Fruit fly (Drosophila melanogaster) whole organism, prepupa: ENCODE data around the gene CG16854.
A peak's percentile ranks its signal among the peaks of the same experiment; 100 is the strongest.

ENCODE experiments used
- Blimp-1 ChIP-seq: fragments of 200-800 bp; sonication (Bioruptor generic); optimal IDR thresholded peaks from 3 replicates; lab custom pipeline; 2017; ENCODE audit warnings: missing biosample characterization, missing genetic modification characterization, mild to moderate bottlenecking, moderate library complexity, missing genetic modification reagents
- CG10631 ChIP-seq: fragments of 200-800 bp; sonication (Bioruptor generic); optimal IDR thresholded peaks from 2 replicates; lab custom pipeline; 2016; ENCODE audit warnings: missing biosample characterization, missing genetic modification characterization
- CG10669 ChIP-seq: fragments of 200-800 bp; sonication (Bioruptor generic); optimal IDR thresholded peaks from 3 replicates; lab custom pipeline; 2018; ENCODE audit warnings: missing biosample characterization, mild to moderate bottlenecking, missing genetic modification characterization, moderate library complexity
- CG11762 ChIP-seq: fragments of 200-800 bp; sonication (Bioruptor generic); optimal IDR thresholded peaks from 3 replicates; lab custom pipeline; 2016; ENCODE audit warnings: missing biosample characterization, missing genetic modification characterization; ENCODE audit not compliant: insufficient read depth
- CG11902 ChIP-seq: fragments of 200-800 bp; sonication (Bioruptor generic); optimal IDR thresholded peaks from 3 replicates; lab custom pipeline; 2016; ENCODE audit warnings: missing biosample characterization, missing genetic modification characterization
- CG15336 ChIP-seq: fragments of 200-800 bp; sonication (Bioruptor generic); IDR thresholded peaks from 2 replicates; pipeline ENCODE4 v1.3.6; 2022; ENCODE audit warnings: missing biosample characterization, missing genetic modification characterization
- CG16779 ChIP-seq: fragments of 200-800 bp; sonication (Bioruptor generic); optimal IDR thresholded peaks from 3 replicates; lab custom pipeline; 2017; ENCODE audit warnings: missing biosample characterization, mild to moderate bottlenecking, missing genetic modification characterization
- CG3032 ChIP-seq: fragments of 200-800 bp; optimal IDR thresholded peaks from 2 replicates; lab custom pipeline; 2019; ENCODE audit warnings: missing biosample characterization, mild to moderate bottlenecking, missing genetic modification characterization, moderate library complexity
- CG34406 ChIP-seq: fragments of 200-800 bp; sonication (Bioruptor generic); optimal IDR thresholded peaks from 3 replicates; lab custom pipeline; 2016; ENCODE audit warnings: missing biosample characterization, missing genetic modification characterization
- CG3919 ChIP-seq: fragments of 200-800 bp; sonication (Bioruptor generic); optimal IDR thresholded peaks from 3 replicates; lab custom pipeline; 2016; ENCODE audit warnings: missing biosample characterization, missing genetic modification characterization
- CG4318 ChIP-seq: fragments of 200-800 bp; sonication (Bioruptor generic); optimal IDR thresholded peaks from 3 replicates; lab custom pipeline; 2017; ENCODE audit warnings: missing biosample characterization, mild to moderate bottlenecking, missing genetic modification characterization
- CG6276 ChIP-seq: fragments of 200-800 bp; sonication (Bioruptor generic); optimal IDR thresholded peaks from 2 replicates; lab custom pipeline; 2017; ENCODE audit warnings: missing biosample characterization, mild to moderate bottlenecking, missing genetic modification characterization
- CG6808 ChIP-seq: fragments of 200-800 bp; sonication (Bioruptor generic); optimal IDR thresholded peaks from 3 replicates; lab custom pipeline; 2017; ENCODE audit warnings: missing biosample characterization, missing genetic modification characterization, mild to moderate bottlenecking, moderate library complexity, missing genetic modification reagents
- CG6854 ChIP-seq: fragments of 200-800 bp; sonication (Bioruptor generic); optimal IDR thresholded peaks from 2 replicates; lab custom pipeline; 2017; ENCODE audit warnings: missing biosample characterization, mild to moderate bottlenecking, missing genetic modification characterization
- CG8119 ChIP-seq: fragments of 200-800 bp; sonication (Bioruptor generic); IDR thresholded peaks from 3 replicates; pipeline ENCODE4 v1.3.6; 2022; ENCODE audit warnings: missing biosample characterization, missing genetic modification characterization
- CG8319 ChIP-seq: fragments of 200-800 bp; sonication (Bioruptor generic); optimal IDR thresholded peaks from 3 replicates; lab custom pipeline; 2016; ENCODE audit warnings: missing biosample characterization, missing genetic modification characterization
- Eip75B ChIP-seq: fragments of 200-800 bp; sonication (Bioruptor generic); optimal IDR thresholded peaks from 3 replicates; lab custom pipeline; 2016; ENCODE audit warnings: missing biosample characterization, missing genetic modification characterization
- Eip93F ChIP-seq: fragments of 200-800 bp; sonication (Bioruptor generic); optimal IDR thresholded peaks from 2 replicates; lab custom pipeline; 2016; ENCODE audit warnings: missing biosample characterization, mild to moderate bottlenecking, missing genetic modification characterization
- Ets21C ChIP-seq: fragments of 200-800 bp; sonication (Bioruptor generic); optimal IDR thresholded peaks from 3 replicates; lab custom pipeline; 2016; ENCODE audit warnings: missing biosample characterization, missing genetic modification characterization
- Ets96B ChIP-seq: fragments of 200-800 bp; optimal IDR thresholded peaks from 2 replicates; lab custom pipeline; 2019; ENCODE audit warnings: missing biosample characterization, mild to moderate bottlenecking, missing genetic modification characterization, moderate library complexity
- Hr4 ChIP-seq: fragments of 200-800 bp; sonication (Bioruptor generic); optimal IDR thresholded peaks from 3 replicates; lab custom pipeline; 2016; ENCODE audit warnings: missing biosample characterization, missing genetic modification characterization
- Lpt ChIP-seq: fragments of 200-800 bp; sonication (Bioruptor generic); optimal IDR thresholded peaks from 3 replicates; lab custom pipeline; 2016; ENCODE audit warnings: missing biosample characterization, missing genetic modification characterization
- Met ChIP-seq: fragments of 200-800 bp; sonication (Bioruptor generic); optimal IDR thresholded peaks from 3 replicates; lab custom pipeline; 2016; ENCODE audit warnings: missing biosample characterization, missing genetic modification characterization
- Sox102F ChIP-seq: fragments of 200-800 bp; sonication (Bioruptor generic); optimal IDR thresholded peaks from 2 replicates; lab custom pipeline; 2016; ENCODE audit warnings: missing biosample characterization, mild to moderate bottlenecking, missing genetic modification characterization
- Sox15 ChIP-seq: fragments of 200-800 bp; sonication (Bioruptor generic); optimal IDR thresholded peaks from 3 replicates; lab custom pipeline; 2016; ENCODE audit warnings: missing biosample characterization, missing genetic modification characterization
- achi ChIP-seq: fragments of 200-800 bp; sonication (Bioruptor generic); optimal IDR thresholded peaks from 3 replicates; lab custom pipeline; 2016; ENCODE audit warnings: missing biosample characterization, missing genetic modification characterization
- dac ChIP-seq: fragments of 200-800 bp; sonication (Bioruptor generic); optimal IDR thresholded peaks from 2 replicates; lab custom pipeline; 2017; ENCODE audit warnings: missing biosample characterization, mild to moderate bottlenecking, missing genetic modification characterization
- esn ChIP-seq: fragments of 200-800 bp; sonication (Bioruptor generic); optimal IDR thresholded peaks from 2 replicates; lab custom pipeline; 2016; ENCODE audit warnings: missing biosample characterization, mild to moderate bottlenecking, missing genetic modification characterization, moderate library complexity
- fd59A ChIP-seq: fragments of 200-800 bp; sonication (Bioruptor generic); optimal IDR thresholded peaks from 2 replicates; lab custom pipeline; 2017; ENCODE audit warnings: missing biosample characterization, mild to moderate bottlenecking, missing genetic modification characterization, missing genetic modification reagents
- lz ChIP-seq: fragments of 200-800 bp; sonication (Bioruptor generic); optimal IDR thresholded peaks from 3 replicates; lab custom pipeline; 2016; ENCODE audit warnings: missing biosample characterization, missing genetic modification characterization
- net ChIP-seq: fragments of 200-800 bp; sonication (Bioruptor generic); optimal IDR thresholded peaks from 3 replicates; lab custom pipeline; 2016; ENCODE audit warnings: missing biosample characterization, missing genetic modification characterization
- svp ChIP-seq: fragments of 200-800 bp; sonication (Bioruptor generic); peaks from one replicate; lab custom pipeline; 2016; ENCODE audit warnings: missing biosample characterization, missing genetic modification characterization
- topi ChIP-seq: fragments of 200-800 bp; sonication (Bioruptor generic); optimal IDR thresholded peaks from 3 replicates; lab custom pipeline; 2016; ENCODE audit warnings: missing biosample characterization, missing genetic modification characterization
- vri ChIP-seq: fragments of 200-800 bp; sonication (Bioruptor generic); optimal IDR thresholded peaks from 3 replicates; lab custom pipeline; 2016; ENCODE audit warnings: missing biosample characterization, mild to moderate bottlenecking, missing genetic modification characterization

Gene CG16854

dm6 chr2L:11073947-11074346 is 12.6 kb upstream of the CG16854 start (continued):
- TF ChIP-seq Ets21C (GFP tag; lab: Kevin White, UChicago) (no peak), Sox102F (peak; percentile 2), CG6854 (GFP tag; lab: Kevin White, UChicago) (no peak), CG6808 (GFP tag; lab: Kevin White, UChicago) (no peak), CG6276 (peak; percentile 29), CG8319 (no peak), Eip75B (GFP tag; lab: Kevin White, UChicago) (peak; percentile 34)
- TF ChIP-seq, all 60 proteins: peak for 34

dm6 chr2L:11075114-11075513 is 11.4 kb upstream of the CG16854 start, which contains the start of gene CG43725:
CG43725 (plus strand) TSS chr2L:11075513.
- TF ChIP-seq CG4318 (GFP tag; lab: Kevin White, UChicago), result no peak

dm6 chr2L:11081337-11081736 is 5.2 kb upstream of the CG16854 start, which contains the start of gene AstC:
AstC (minus strand) TSS chr2L:11081399.
- TF ChIP-seq svp (GFP tag; lab: Kevin White, UChicago) (no peak), net (GFP tag; lab: Kevin White, UChicago) (no peak)

dm6 chr2L:11082025-11082424 is 4.5 kb upstream of the CG16854 start:
- TF ChIP-seq CG8119 (GFP tag; lab: Robert Waterston, UW) (no peak), Met (GFP tag; lab: Kevin White, UChicago) (no peak), Sox15 (no peak), fd59A (GFP tag; lab: Kevin White, UChicago) (no peak), Lpt (GFP tag; lab: Kevin White, UChicago) (no peak), CG3919 (GFP tag; lab: Kevin White, UChicago) (no peak), topi (GFP tag; lab: Kevin White, UChicago) (no peak), Eip93F (no peak), CG16779 (no peak)

dm6 chr2L:11085129-11085528 is 1.4 kb upstream of the CG16854 start, which contains the start of gene AstCC:
AstCC (minus strand) TSS chr2L:11085229.
- TF ChIP-seq CG11762 (GFP tag; lab: Kevin White, UChicago), result no peak
- TF ChIP-seq vri (GFP tag; lab: Kevin White, UChicago), result no peak
- no peak for TF ChIP-seq esn (GFP tag; lab: Kevin White, UChicago)
- no peak for TF ChIP-seq CG10631 (GFP tag; lab: Kevin White, UChicago)
- TF ChIP-seq fd59A (GFP tag; lab: Kevin White, UChicago), result no peak
- no peak for TF ChIP-seq achi (GFP tag; lab: Kevin White, UChicago)
- no peak for TF ChIP-seq CG4318 (GFP tag; lab: Kevin White, UChicago)
- no peak for TF ChIP-seq Hr4 (GFP tag; lab: Kevin White, UChicago)

- TF ChIP-seq Sox15 (peak; percentile 8), lz (peak; percentile 37), esn (GFP tag; lab: Kevin White, UChicago) (peak; percentile 62), CG3032 (tag; lab: Kevin White, UChicago) (peak; percentile 45), CG34406 (GFP tag; lab: Kevin White, UChicago) (no peak), CG10669 (no peak)
These were observed 4.6 kb downstream of the CG16854 start, which contains the start of gene Wdr59 for dm6 chr2L:11091111-11091510. Wdr59 (plus strand) TSS chr2L:11091444.

dm6 chr2L:11100516-11101061 is 14.1 kb downstream of the CG16854 start, which contains the start of gene Ge-1:
Ge-1 (minus strand) TSS chr2L:11100888.
- TF ChIP-seq CG11762 (GFP tag; lab: Kevin White, UChicago) (no peak), Ets96B (tag; lab: Kevin White, UChicago) (no peak), CG11902 (GFP tag; lab: Kevin White, UChicago) (no peak), esn (GFP tag; lab: Kevin White, UChicago) (peak; percentile 16), CG4318 (GFP tag; lab: Kevin White, UChicago) (no peak), dac (GFP tag; lab: Kevin White, UChicago) (no peak), Blimp-1 (GFP tag; lab: Kevin White, UChicago) (no peak), CG15336 (GFP tag; lab: Robert Waterston, UW) (no peak), CG3032 (tag; lab: Kevin White, UChicago) (peak; percentile 9), CG6808 (GFP tag; lab: Kevin White, UChicago) (no peak)
